Fruit fly (Drosophila melanogaster) whole organism: ENCODE data around the gene t-cup.

Experiments
- CG8478 ChIP-seq: fragments of >200 bp; optimal IDR thresholded peaks from 2 replicates; lab custom pipeline; 2018; ENCODE audit warnings: inconsistent platforms
- Dll ChIP-seq: fragments of >200 bp; optimal IDR thresholded peaks from 2 replicates; lab custom pipeline; 2017
- EcR ChIP-seq, 2 experiments: fragments of >200 bp; optimal IDR thresholded peaks; 2 replicates each; lab custom pipeline; 2017; ENCODE audit warnings: missing biosample characterization in 2 of 2, missing genetic modification characterization in 2 of 2, missing genetic modification reagents in 2 of 2
- pan ChIP-seq: fragments of >200 bp; optimal IDR thresholded peaks from 2 replicates; lab custom pipeline; 2017
- psq ChIP-seq: fragments of >200 bp; optimal IDR thresholded peaks from 2 replicates; lab custom pipeline; 2017
- usp ChIP-seq: fragments of >200 bp; optimal IDR thresholded peaks from 2 replicates; lab custom pipeline; 2017; ENCODE audit warnings: missing biosample characterization, missing genetic modification characterization, mixed read lengths

The t-cup gene

dm6 chr2L:12455750-12456149 lies 41.4 kb downstream of the t-cup start:
- TF ChIP-seq pan (lab: Kevin White, UChicago) = no peak
- no peak for TF ChIP-seq Dll (lab: Kevin White, UChicago)

dm6 chr2L:12455049-12455448 lies 42.1 kb downstream of the t-cup start:
- TF ChIP-seq EcR (GFP tag; optimal IDR thresholded peaks at IDR 0.05; lab: Kevin White, UChicago) (no peak), psq (no peak)

- TF ChIP-seq psq (no peak), CG8478 (no peak), EcR (GFP tag; optimal IDR thresholded peaks at IDR 0.05; lab: Kevin White, UChicago) (no peak), pan (lab: Kevin White, UChicago) (no peak), usp (no peak), Dll (lab: Kevin White, UChicago) (no peak)
Observed at dm6 chr2L:12453192-12453800, 43.8 kb downstream of the t-cup start, which contains the start of gene CG5418. Gene CG5418 (minus strand): TSS chr2L:12453242.

- no peak for TF ChIP-seq EcR (GFP tag; optimal IDR thresholded peaks at IDR 0.05; lab: Kevin White, UChicago)
- no peak for TF ChIP-seq CG8478
- no peak for TF ChIP-seq psq
- no peak for TF ChIP-seq Dll (lab: Kevin White, UChicago)
- no peak for TF ChIP-seq usp
- TF ChIP-seq pan (lab: Kevin White, UChicago) = no peak
Observed at dm6 chr2L:12448082-12448621, 49.0 kb downstream of the t-cup start, which contains the start of the genes CG5421 and Oatp33Eb. Gene CG5421 (minus strand): TSS chr2L:12448132. Gene Oatp33Eb (plus strand): TSS chr2L:12448484.
